Fruit fly (Drosophila melanogaster) whole organism, wandering third instar larva: ENCODE measurements around the gene Rpn11.
A peak's percentile ranks its signal among the peaks of the same experiment; 100 is the strongest.

ENCODE experiments used
- Abd-B ChIP-seq: fragments of >200 bp; optimal IDR thresholded peaks from 2 replicates; lab custom pipeline; 2017; ENCODE audit warnings: missing biosample characterization, missing genetic modification characterization
- CG32264 ChIP-seq: fragments of 200-800 bp; sonication (Bioruptor generic); optimal IDR thresholded peaks from 2 replicates; lab custom pipeline; 2016; ENCODE audit warnings: missing biosample characterization, missing genetic modification characterization
- CG9705 ChIP-seq: fragments of 200-800 bp; sonication (Bioruptor generic); optimal IDR thresholded peaks from 2 replicates; lab custom pipeline; 2018; ENCODE audit warnings: missing biosample characterization, mild to moderate bottlenecking, missing genetic modification characterization
- CrebA ChIP-seq: fragments of 200-800 bp; sonication (Bioruptor generic); optimal IDR thresholded peaks from 2 replicates; lab custom pipeline; 2016; ENCODE audit warnings: missing biosample characterization, mild to moderate bottlenecking, missing genetic modification characterization, borderline replicate concordance
- Dfd ChIP-seq: fragments of >200 bp; optimal IDR thresholded peaks from 2 replicates; lab custom pipeline; 2017; ENCODE audit warnings: missing biosample characterization, missing genetic modification characterization
- Dif ChIP-seq: fragments of 200-275, 200-300 bp; sonication (Bioruptor generic); optimal IDR thresholded peaks from 2 replicates; lab custom pipeline; 2018; ENCODE audit warnings: missing biosample characterization, missing genetic modification characterization; ENCODE audit not compliant: partially characterized antibody
- GATAd ChIP-seq: sonication (Bioruptor generic); optimal IDR thresholded peaks from 2 replicates; lab custom pipeline; 2016; ENCODE audit warnings: missing biosample characterization, missing genetic modification characterization
- HLH106 ChIP-seq: fragments of 200-800 bp; optimal IDR thresholded peaks from 3 replicates; lab custom pipeline; 2019; ENCODE audit warnings: missing biosample characterization, mild to moderate bottlenecking, missing genetic modification characterization, moderate library complexity
- Hnf4 ChIP-seq: fragments of 200-800 bp; sonication (Bioruptor generic); optimal IDR thresholded peaks from 2 replicates; lab custom pipeline; 2016; ENCODE audit warnings: missing biosample characterization, mild to moderate bottlenecking, missing genetic modification characterization
- Hr78 ChIP-seq: fragments of >200 bp; optimal IDR thresholded peaks from 2 replicates; lab custom pipeline; 2017; ENCODE audit warnings: missing biosample characterization, missing genetic modification characterization
- Hr83 ChIP-seq: fragments of 200-300 bp; sonication (Bioruptor generic); optimal IDR thresholded peaks from 2 replicates; lab custom pipeline; 2016; ENCODE audit warnings: missing biosample characterization, mild to moderate bottlenecking, missing genetic modification characterization, moderate library complexity; ENCODE audit not compliant: poor library complexity, severe bottlenecking
- Jra ChIP-seq: sonication (Bioruptor generic); optimal IDR thresholded peaks from 2 replicates; lab custom pipeline; 2016; ENCODE audit warnings: missing biosample characterization, missing genetic modification characterization
- Mio ChIP-seq: sonication (Bioruptor generic); optimal IDR thresholded peaks from 2 replicates; lab custom pipeline; 2016; ENCODE audit warnings: missing biosample characterization, missing genetic modification characterization
- Myc ChIP-seq: fragments of >200 bp; optimal IDR thresholded peaks from 2 replicates; lab custom pipeline; 2017
- N ChIP-seq: fragments of >200 bp; optimal IDR thresholded peaks from 2 replicates; lab custom pipeline; 2018; ENCODE audit warnings: missing biosample characterization, missing external identifiers, missing genetic modification characterization
- OdsH ChIP-seq: fragments of 200-800 bp; sonication (Bioruptor generic); optimal IDR thresholded peaks from 2 replicates; lab custom pipeline; 2016; ENCODE audit warnings: missing biosample characterization, mild to moderate bottlenecking, missing genetic modification characterization
- Rel ChIP-seq, 2 experiments: fragments of 200-800 bp; sonication (Bioruptor generic) in 1 of 2; optimal IDR thresholded peaks; 2 replicates in 1 of 2; 3 replicates in 1 of 2; lab custom pipeline; 2016 to 2019; ENCODE audit warnings: mild to moderate bottlenecking in 2 of 2, missing biosample characterization in 2 of 2, missing genetic modification characterization in 2 of 2, moderate library complexity in 1 of 2
- Sp1 ChIP-seq: fragments of 200-800 bp; sonication (Bioruptor generic); optimal IDR thresholded peaks from 3 replicates; lab custom pipeline; 2019; ENCODE audit warnings: missing biosample characterization, mild to moderate bottlenecking, missing genetic modification characterization, moderate library complexity
- Vsx2 ChIP-seq: fragments of 200-300, 225-300 bp; sonication (Bioruptor generic); optimal IDR thresholded peaks from 2 replicates; lab custom pipeline; 2018; ENCODE audit warnings: missing biosample characterization, missing genetic modification characterization; ENCODE audit not compliant: partially characterized antibody
- br ChIP-seq: fragments of 200-800 bp; sonication (Bioruptor generic); optimal IDR thresholded peaks from 2 replicates; lab custom pipeline; 2016; ENCODE audit warnings: missing biosample characterization, missing genetic modification characterization
- brk ChIP-seq: fragments of 200-800 bp; sonication (Bioruptor generic); optimal IDR thresholded peaks from 2 replicates; lab custom pipeline; 2016; ENCODE audit warnings: missing biosample characterization, mild to moderate bottlenecking, missing genetic modification characterization
- dl ChIP-seq, 2 experiments: fragments of 175-275, 200-275 bp in 1 of 2; fragments of 200-275 bp in 1 of 2; sonication (Bioruptor generic); optimal IDR thresholded peaks; lab custom pipeline; 2018; ENCODE audit warnings: mild to moderate bottlenecking in 2 of 2, missing biosample characterization in 2 of 2, missing genetic modification characterization in 2 of 2, moderate library complexity in 2 of 2; ENCODE audit not compliant: partially characterized antibody in 2 of 2, insufficient read depth in 1 of 2
- dmrt93B ChIP-seq: fragments of 200-800 bp; sonication (Bioruptor generic); optimal IDR thresholded peaks from 2 replicates; lab custom pipeline; 2018; ENCODE audit warnings: missing biosample characterization, mild to moderate bottlenecking, missing genetic modification characterization
- dsf ChIP-seq: sonication (Bioruptor generic); optimal IDR thresholded peaks from 2 replicates; lab custom pipeline; 2016; ENCODE audit warnings: missing biosample characterization, missing genetic modification characterization, borderline replicate concordance
- ey ChIP-seq: fragments of 200-800 bp; sonication (Bioruptor generic); optimal IDR thresholded peaks from 2 replicates; lab custom pipeline; 2016; ENCODE audit warnings: missing biosample characterization, missing genetic modification characterization
- foxo ChIP-seq, 2 experiments: fragments of 200-800 bp; sonication (Bioruptor generic); optimal IDR thresholded peaks; 2 replicates in 1 of 2; 3 replicates in 1 of 2; lab custom pipeline; 2016 to 2017; ENCODE audit warnings: missing biosample characterization in 2 of 2, missing genetic modification characterization in 2 of 2
- fru ChIP-seq: fragments of 200-800 bp; sonication (Bioruptor generic); optimal IDR thresholded peaks from 3 replicates; lab custom pipeline; 2016; ENCODE audit warnings: missing biosample characterization, mild to moderate bottlenecking, missing genetic modification characterization
- h ChIP-seq: fragments of 200-800 bp; sonication (Bioruptor generic); optimal IDR thresholded peaks from 3 replicates; lab custom pipeline; 2016; ENCODE audit warnings: missing biosample characterization, mild to moderate bottlenecking, missing genetic modification characterization
- jim ChIP-seq: fragments of 175-275, 200-325 bp; sonication (Bioruptor generic); optimal IDR thresholded peaks from 2 replicates; lab custom pipeline; 2016; ENCODE audit warnings: missing biosample characterization, mild to moderate bottlenecking, missing genetic modification characterization
- lola ChIP-seq: fragments of >200 bp; optimal IDR thresholded peaks from 2 replicates; lab custom pipeline; 2017; ENCODE audit warnings: missing biosample characterization, missing genetic modification characterization
- pan ChIP-seq: fragments of >200 bp; optimal IDR thresholded peaks from 2 replicates; lab custom pipeline; 2017
- psq ChIP-seq: fragments of 200-800 bp; sonication (Bioruptor generic); optimal IDR thresholded peaks from 3 replicates; lab custom pipeline; 2017; ENCODE audit warnings: missing biosample characterization, mild to moderate bottlenecking, missing genetic modification characterization, moderate library complexity
- rgr ChIP-seq: fragments of 200-800 bp; sonication (Bioruptor generic); optimal IDR thresholded peaks from 3 replicates; lab custom pipeline; 2016; ENCODE audit warnings: missing biosample characterization, mild to moderate bottlenecking, missing genetic modification characterization
- sage ChIP-seq: fragments of 200-800 bp; sonication (Bioruptor generic); optimal IDR thresholded peaks from 2 replicates; lab custom pipeline; 2016; ENCODE audit warnings: missing biosample characterization, mild to moderate bottlenecking, missing genetic modification characterization
- sv ChIP-seq: fragments of 200-800 bp; sonication (Bioruptor generic); optimal IDR thresholded peaks from 3 replicates; lab custom pipeline; 2016; ENCODE audit warnings: missing biosample characterization, missing genetic modification characterization
- tai ChIP-seq: sonication (Bioruptor generic); optimal IDR thresholded peaks from 2 replicates; lab custom pipeline; 2016; ENCODE audit warnings: missing biosample characterization, missing genetic modification characterization
- usp ChIP-seq: fragments of >200 bp; optimal IDR thresholded peaks from 2 replicates; lab custom pipeline; 2017; ENCODE audit warnings: missing biosample characterization, missing genetic modification characterization
- woc ChIP-seq: sonication (Bioruptor generic); optimal IDR thresholded peaks from 2 replicates; lab custom pipeline; 2016; ENCODE audit warnings: missing biosample characterization, mild to moderate bottlenecking, missing genetic modification characterization

Gene Rpn11

DNA sequence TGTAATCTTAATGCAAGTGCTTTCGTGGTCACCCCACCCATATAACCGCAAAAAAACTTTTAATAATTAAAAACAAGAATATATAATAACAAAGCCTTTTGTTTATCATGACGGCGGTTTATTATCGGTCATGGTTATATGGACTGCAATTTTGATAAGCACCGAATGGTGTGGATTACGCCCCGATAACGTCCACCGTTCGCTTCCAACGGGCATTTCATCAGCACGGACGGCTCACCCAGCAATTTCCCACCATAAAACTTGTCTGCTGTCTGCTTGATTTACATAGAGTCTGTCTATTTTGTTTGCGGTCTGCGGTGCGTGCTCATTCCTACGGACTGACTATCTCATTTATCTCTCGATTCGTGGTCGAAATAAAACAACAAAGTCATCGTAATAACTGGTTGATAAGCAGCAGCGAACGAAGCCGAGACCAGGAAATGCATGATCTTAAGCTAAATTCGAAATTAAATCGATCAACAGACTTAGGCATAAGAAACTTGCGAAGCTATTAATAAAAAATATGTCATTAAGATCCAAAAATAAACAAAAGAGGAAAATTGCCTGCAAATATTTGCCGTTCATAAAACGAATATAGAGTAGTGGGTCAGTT, 35.9 kb upstream of the Rpn11 start:
- TF ChIP-seq fru (no peak), Myc (lab: Kevin White, UChicago) (no peak), N (no peak), Vsx2 (GFP tag; lab: Kevin White, UChicago) (no peak), GATAd (GFP tag; lab: Kevin White, UChicago) (no peak), sv (GFP tag; lab: Kevin White, UChicago) (no peak), foxo (GFP tag; optimal IDR thresholded peaks at IDR 0.05; lab: Kevin White, UChicago) (no peak), Hnf4 (GFP tag; lab: Kevin White, UChicago) (no peak), tai (GFP tag; lab: Kevin White, UChicago) (no peak), dl (GFP tag; optimal IDR thresholded peaks at IDR 0.05; lab: Kevin White, UChicago; ENCODE audit: insufficient read depth in 1 of 2, partially characterized antibody in 2 of 2) (no peak), HLH106 (tag; lab: Kevin White, UChicago) (no peak), Rel (GFP tag; optimal IDR thresholded peaks at IDR 0.05; lab: Kevin White, UChicago) (no peak), Rel (tag; optimal IDR thresholded peaks at IDR 0.05; lab: Kevin White, UChicago) (peak; percentile 53), sage (GFP tag; lab: Kevin White, UChicago) (peak; percentile 56), rgr (GFP tag; lab: Kevin White, UChicago) (peak; percentile 21), br (GFP tag; lab: Kevin White, UChicago) (no peak), h (GFP tag; lab: Kevin White, UChicago) (peak; percentile 45), jim (GFP tag; lab: Kevin White, UChicago) (no peak), dsf (no peak), dmrt93B (GFP tag; lab: Kevin White, UChicago) (no peak), Jra (GFP tag; lab: Kevin White, UChicago) (no peak), brk (GFP tag; lab: Kevin White, UChicago) (peak; percentile 63), Mio (GFP tag; lab: Kevin White, UChicago) (no peak), Abd-B (GFP tag; lab: Kevin White, UChicago) (no peak), ey (GFP tag; lab: Kevin White, UChicago) (no peak), Sp1 (GFP tag; lab: Kevin White, UChicago) (peak; percentile 40), OdsH (GFP tag; lab: Kevin White, UChicago) (no peak), pan (lab: Kevin White, UChicago) (no peak)
- TF ChIP-seq, all 38 proteins: peak for 6

DNA sequence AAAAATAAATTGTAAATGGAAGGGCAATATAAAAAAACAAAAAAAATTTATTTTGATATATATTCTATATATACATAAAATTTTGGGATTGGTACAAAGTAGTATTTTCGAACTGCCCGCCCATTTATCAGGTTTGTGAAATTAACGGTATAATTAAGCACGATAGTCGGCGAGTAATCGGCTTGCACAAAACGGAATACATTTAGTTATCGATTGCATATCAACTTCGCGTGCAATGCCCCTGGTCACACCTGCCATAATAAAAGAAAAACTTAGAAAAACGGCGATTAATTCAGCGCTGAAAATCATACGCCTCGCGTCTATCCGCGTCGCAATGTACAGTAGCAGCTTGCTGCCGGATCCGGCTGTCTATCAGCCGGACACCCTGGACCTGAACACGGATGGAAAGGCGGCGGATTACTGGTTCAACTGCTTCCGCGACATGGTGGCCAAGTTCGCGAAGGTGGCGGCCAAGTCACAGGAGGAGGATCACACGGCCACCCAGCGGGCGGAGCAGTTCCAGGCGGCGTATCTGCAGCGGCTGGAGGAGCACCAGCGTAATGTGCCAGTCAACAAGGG, 34.3 kb upstream of the Rpn11 start, which contains the start of gene CG5828:
TSS of gene CG5828 (plus strand) at position 205 of the 579 bp plus-strand sequence.
- TF ChIP-seq Hr83 (GFP tag; lab: Kevin White, UChicago) (peak; percentile 16), psq (GFP tag; lab: Kevin White, UChicago) (no peak)

dm6 chr2L:5092992-5093695, 33.6 kb upstream of the Rpn11 start, which contains the start of gene Pgant5:
TSS of gene Pgant5 (minus strand) at chr2L:5093592.
- no peak for TF ChIP-seq CG9705 (GFP tag; lab: Kevin White, UChicago)
- peak; percentile 33 for TF ChIP-seq Jra (GFP tag; lab: Kevin White, UChicago)
- no peak for TF ChIP-seq dmrt93B (GFP tag; lab: Kevin White, UChicago)
- no peak for TF ChIP-seq GATAd (GFP tag; lab: Kevin White, UChicago)
- TF ChIP-seq ey (GFP tag; lab: Kevin White, UChicago): no peak
- TF ChIP-seq Rel (GFP tag; optimal IDR thresholded peaks at IDR 0.05; lab: Kevin White, UChicago): no peak
- peak; percentile 34 for TF ChIP-seq Rel (tag; optimal IDR thresholded peaks at IDR 0.05; lab: Kevin White, UChicago)
- TF ChIP-seq jim (GFP tag; lab: Kevin White, UChicago): peak; percentile 67
- TF ChIP-seq Abd-B (GFP tag; lab: Kevin White, UChicago): peak; percentile 66
- TF ChIP-seq Myc (lab: Kevin White, UChicago): no peak
- no peak for TF ChIP-seq dsf
- no peak for TF ChIP-seq Vsx2 (GFP tag; lab: Kevin White, UChicago)
- no peak for TF ChIP-seq CrebA (GFP tag; lab: Kevin White, UChicago)
- no peak for TF ChIP-seq lola (GFP tag; lab: Kevin White, UChicago)
- TF ChIP-seq dl (GFP tag; optimal IDR thresholded peaks at IDR 0.05; lab: Kevin White, UChicago; ENCODE audit: insufficient read depth in 1 of 2, partially characterized antibody in 2 of 2): no peak
- TF ChIP-seq h (GFP tag; lab: Kevin White, UChicago): peak; percentile 60
- TF ChIP-seq Dif (GFP tag; lab: Kevin White, UChicago): peak; percentile 2
- TF ChIP-seq sage (GFP tag; lab: Kevin White, UChicago): no peak
- TF ChIP-seq brk (GFP tag; lab: Kevin White, UChicago): peak; percentile 8
- peak; percentile 22 for TF ChIP-seq Hr78 (GFP tag; lab: Kevin White, UChicago)
- no peak for TF ChIP-seq tai (GFP tag; lab: Kevin White, UChicago)
- TF ChIP-seq Mio (GFP tag; lab: Kevin White, UChicago): no peak
- no peak for TF ChIP-seq CG32264 (GFP tag; lab: Kevin White, UChicago)
- peak; percentile 10 for TF ChIP-seq psq (GFP tag; lab: Kevin White, UChicago)
- no peak for TF ChIP-seq OdsH (GFP tag; lab: Kevin White, UChicago)
- peak; percentile 89 for TF ChIP-seq N
- peak; percentile 2 for TF ChIP-seq rgr (GFP tag; lab: Kevin White, UChicago)
- peak; percentile 15 for TF ChIP-seq Sp1 (GFP tag; lab: Kevin White, UChicago)
- no peak for TF ChIP-seq pan (lab: Kevin White, UChicago)
- TF ChIP-seq HLH106 (tag; lab: Kevin White, UChicago): no peak
- peak; percentile 60 for TF ChIP-seq fru
- TF ChIP-seq Dfd (GFP tag; lab: Kevin White, UChicago): no peak
- no peak for TF ChIP-seq woc (GFP tag; lab: Kevin White, UChicago)
- no peak for TF ChIP-seq sv (GFP tag; lab: Kevin White, UChicago)
- no peak for TF ChIP-seq usp (GFP tag; lab: Kevin White, UChicago)
